Worm (Caenorhabditis elegans) whole organism, late embryonic: Measurements from ENCODE around the gene Y37H2A.7.

Source experiments
- F13H6.1 ChIP-seq: sonication (generic microtip); optimal IDR thresholded peaks from 2 replicates; lab custom pipeline; 2016; ENCODE audit warnings: missing genetic modification characterization, missing compliant biosample characterization
- K02D7.2 ChIP-seq: sonication (generic microtip); optimal IDR thresholded peaks from 2 replicates; lab custom pipeline; 2017; ENCODE audit warnings: mild to moderate bottlenecking, missing genetic modification characterization, missing compliant biosample characterization
- K09A11.1 ChIP-seq: sonication (generic microtip); optimal IDR thresholded peaks from 2 replicates; lab custom pipeline; 2017; ENCODE audit warnings: antibody characterized with exemption, mild to moderate bottlenecking, missing genetic modification characterization, missing compliant biosample characterization; ENCODE audit not compliant: insufficient read depth
- T23F11.4 ChIP-seq: fragments of 200-800 bp; sonication (Bioruptor generic); optimal IDR thresholded peaks from 2 replicates; lab custom pipeline; 2018; ENCODE audit warnings: mild to moderate bottlenecking, missing genetic modification characterization, missing compliant biosample characterization
- Y22D7AL.16 ChIP-seq: sonication (generic microtip); optimal IDR thresholded peaks from 2 replicates; lab custom pipeline; 2016; ENCODE audit warnings: missing genetic modification characterization, missing compliant biosample characterization
- ama-1 ChIP-seq: fragments of 150-350 bp; optimal IDR thresholded peaks from 2 replicates; lab custom pipeline; 2014
- ceh-14 ChIP-seq: sonication (generic microtip); optimal IDR thresholded peaks from 2 replicates; lab custom pipeline; 2016; ENCODE audit warnings: missing genotype, missing genetic modification characterization, missing compliant biosample characterization
- ceh-18 ChIP-seq: sonication (generic microtip); optimal IDR thresholded peaks from 2 replicates; lab custom pipeline; 2016; ENCODE audit warnings: missing genetic modification characterization, missing compliant biosample characterization
- ceh-2 ChIP-seq: sonication (generic microtip); optimal IDR thresholded peaks from 2 replicates; lab custom pipeline; 2016; ENCODE audit warnings: missing genotype, missing genetic modification characterization, missing compliant biosample characterization
- ceh-31 ChIP-seq: sonication (generic microtip); optimal IDR thresholded peaks from 2 replicates; lab custom pipeline; 2016; ENCODE audit warnings: missing genetic modification characterization, missing compliant biosample characterization
- ceh-34 ChIP-seq: sonication (generic microtip); optimal IDR thresholded peaks from 2 replicates; lab custom pipeline; 2016; ENCODE audit warnings: mild to moderate bottlenecking, missing genetic modification characterization, missing compliant biosample characterization
- ceh-45 ChIP-seq: fragments of 200-800 bp; sonication (Bioruptor generic); IDR thresholded peaks from 2 replicates; pipeline ENCODE4 v1.3.6; 2022; ENCODE audit warnings: missing genetic modification reagents, missing genetic modification characterization, missing compliant biosample characterization
- dmd-4 ChIP-seq: sonication (generic microtip); optimal IDR thresholded peaks from 2 replicates; lab custom pipeline; 2016; ENCODE audit warnings: borderline replicate concordance, missing genetic modification characterization, missing compliant biosample characterization
- elt-2 ChIP-seq: sonication (generic microtip); optimal IDR thresholded peaks from 2 replicates; lab custom pipeline; 2016; ENCODE audit warnings: missing genetic modification reagents, missing genetic modification characterization, missing compliant biosample characterization
- elt-4 ChIP-seq: sonication (generic microtip); optimal IDR thresholded peaks from 2 replicates; lab custom pipeline; 2016; ENCODE audit warnings: missing genetic modification characterization, missing compliant biosample characterization
- ets-4 ChIP-seq: sonication (generic microtip); optimal IDR thresholded peaks from 2 replicates; lab custom pipeline; 2016; ENCODE audit warnings: missing genetic modification characterization, missing compliant biosample characterization
- eyg-1 ChIP-seq: sonication (generic microtip); optimal IDR thresholded peaks from 2 replicates; lab custom pipeline; 2016; ENCODE audit warnings: missing genotype, missing genetic modification characterization, missing compliant biosample characterization
- fkh-10 ChIP-seq: fragments of 150-350 bp; optimal IDR thresholded peaks from 2 replicates; lab custom pipeline; 2014; ENCODE audit warnings: missing biosample characterization, missing genetic modification reagents, missing genetic modification characterization
- fkh-6 ChIP-seq: sonication (generic microtip); optimal IDR thresholded peaks from 2 replicates; lab custom pipeline; 2016; ENCODE audit warnings: missing genetic modification characterization, missing compliant biosample characterization
- gmeb-2 ChIP-seq: sonication (generic microtip); optimal IDR thresholded peaks from 2 replicates; lab custom pipeline; 2016; ENCODE audit warnings: missing genetic modification characterization, inconsistent platforms, missing compliant biosample characterization
- hlh-15 ChIP-seq: sonication (generic microtip); optimal IDR thresholded peaks from 2 replicates; lab custom pipeline; 2016; ENCODE audit warnings: missing genetic modification characterization, missing compliant biosample characterization
- hlh-8 ChIP-seq: sonication (generic microtip); optimal IDR thresholded peaks from 2 replicates; lab custom pipeline; 2016; ENCODE audit warnings: missing genotype, missing genetic modification characterization, missing compliant biosample characterization
- lim-6 ChIP-seq: sonication (generic microtip); optimal IDR thresholded peaks from 2 replicates; lab custom pipeline; 2016; ENCODE audit warnings: missing genetic modification characterization, missing compliant biosample characterization
- lin-11 ChIP-seq: fragments of 200-800 bp; sonication (Bioruptor generic); optimal IDR thresholded peaks from 2 replicates; lab custom pipeline; 2018; ENCODE audit warnings: mild to moderate bottlenecking, missing genetic modification characterization, missing compliant biosample characterization
- madf-2 ChIP-seq: sonication (generic microtip); optimal IDR thresholded peaks from 2 replicates; lab custom pipeline; 2017; ENCODE audit warnings: missing genetic modification characterization, missing compliant biosample characterization
- nfya-1 ChIP-seq: sonication (generic microtip); optimal IDR thresholded peaks from 2 replicates; lab custom pipeline; 2017; ENCODE audit warnings: missing genetic modification characterization, mild to moderate bottlenecking, missing compliant biosample characterization, antibody characterized with exemption, moderate library complexity
- nhr-11 ChIP-seq: fragments of 150-350 bp; optimal IDR thresholded peaks from 2 replicates; lab custom pipeline; 2014; ENCODE audit warnings: missing biosample characterization, missing genetic modification characterization
- nhr-232 ChIP-seq: sonication (generic microtip); optimal IDR thresholded peaks from 2 replicates; lab custom pipeline; 2016; ENCODE audit warnings: missing genetic modification characterization, missing compliant biosample characterization
- pag-3 ChIP-seq: sonication (generic microtip); optimal IDR thresholded peaks from 2 replicates; lab custom pipeline; 2016; ENCODE audit warnings: missing compliant biosample characterization, missing genetic modification characterization, borderline replicate concordance
- pat-9 ChIP-seq: fragments of 200-800 bp; sonication (Bioruptor generic); optimal IDR thresholded peaks from 2 replicates; lab custom pipeline; 2018; ENCODE audit warnings: mild to moderate bottlenecking, missing genetic modification characterization, moderate library complexity, missing compliant biosample characterization
- pax-1 ChIP-seq: fragments of 150-350 bp; optimal IDR thresholded peaks from 2 replicates; lab custom pipeline; 2014; ENCODE audit warnings: missing biosample characterization, missing genetic modification characterization
- pqm-1 ChIP-seq: sonication (generic microtip); optimal IDR thresholded peaks from 2 replicates; lab custom pipeline; 2016; ENCODE audit warnings: missing genetic modification characterization, missing compliant biosample characterization
- pros-1 ChIP-seq: fragments of 150-350 bp; optimal IDR thresholded peaks from 2 replicates; lab custom pipeline; 2014; ENCODE audit warnings: missing biosample characterization, missing genetic modification reagents, missing genetic modification characterization
- ref-2 ChIP-seq: sonication (generic microtip); optimal IDR thresholded peaks from 2 replicates; lab custom pipeline; 2016; ENCODE audit warnings: missing genetic modification characterization, missing compliant biosample characterization
- sox-4 ChIP-seq: sonication (generic microtip); optimal IDR thresholded peaks from 2 replicates; lab custom pipeline; 2017; ENCODE audit warnings: mild to moderate bottlenecking, missing genetic modification characterization, inconsistent platforms, missing compliant biosample characterization
- tbx-7 ChIP-seq: sonication (generic microtip); optimal IDR thresholded peaks from 2 replicates; lab custom pipeline; 2016; ENCODE audit warnings: missing genotype, missing genetic modification characterization, missing compliant biosample characterization
- unc-3 ChIP-seq, 2 experiments: fragments of 200-800 bp in 1 of 2; sonication (Bioruptor generic) in 1 of 2; sonication (generic microtip) in 1 of 2; conservative IDR thresholded peaks in 1 of 2; optimal IDR thresholded peaks in 1 of 2; 2 replicates each; pipeline versions ENCODE4 v1.3.6 to Lab custom; 2016 to 2022; ENCODE audit warnings: missing compliant biosample characterization in 2 of 2, missing genetic modification characterization in 2 of 2, missing genetic modification reagents in 1 of 2
- unc-42 ChIP-seq: sonication (generic microtip); optimal IDR thresholded peaks from 2 replicates; lab custom pipeline; 2016; ENCODE audit warnings: missing genotype, missing genetic modification characterization, missing compliant biosample characterization
- unc-55 ChIP-seq: sonication (generic microtip); optimal IDR thresholded peaks from 2 replicates; lab custom pipeline; 2017; ENCODE audit warnings: missing biosample characterization, missing genetic modification reagents, missing genetic modification characterization
- unc-86 ChIP-seq: sonication (generic microtip); optimal IDR thresholded peaks from 2 replicates; lab custom pipeline; 2016; ENCODE audit warnings: missing genetic modification characterization, missing compliant biosample characterization
- zip-5 ChIP-seq: sonication (generic microtip); optimal IDR thresholded peaks from 2 replicates; lab custom pipeline; 2016; ENCODE audit warnings: missing genetic modification characterization, missing compliant biosample characterization

Gene Y37H2A.7

DNA sequence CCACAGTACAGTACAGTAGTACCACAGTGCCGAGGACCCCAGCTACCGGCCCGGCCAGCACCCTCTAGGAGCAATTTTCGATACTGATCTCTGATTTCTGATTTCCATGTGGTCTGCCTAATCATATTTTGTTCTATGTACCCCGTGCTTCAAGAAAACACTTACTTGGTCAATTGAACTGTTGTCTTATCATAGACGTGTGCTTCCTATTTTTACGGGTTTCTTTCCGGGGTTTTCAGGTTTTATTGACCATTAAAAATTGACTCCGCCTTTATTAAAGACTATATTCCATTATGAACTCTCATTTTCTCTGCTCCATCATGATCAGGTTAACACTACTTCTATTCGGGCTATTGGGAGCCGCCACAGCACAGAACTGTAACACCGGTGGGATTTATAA, 23.4 kb upstream of the Y37H2A.7 start, which contains the start of gene clec-48:
Gene clec-48 (plus strand): TSS at position 320 of the 400 bp plus-strand sequence.
- TF ChIP-seq dmd-4 (tag; lab: Kevin White, UChicago) = no peak
- TF ChIP-seq ets-4 (tag; lab: Kevin White, UChicago) = no peak
- no peak for TF ChIP-seq ceh-34 (tag; lab: Kevin White, UChicago)
- no peak for TF ChIP-seq hlh-15 (tag; lab: Kevin White, UChicago)
- no peak for TF ChIP-seq ref-2 (tag; lab: Kevin White, UChicago)
- no peak for TF ChIP-seq unc-42
- TF ChIP-seq ceh-31 (tag; lab: Kevin White, UChicago) = no peak
- no peak for TF ChIP-seq nhr-11 (tag; lab: Kevin White, UChicago)
- no peak for TF ChIP-seq ama-1 (lab: Kevin White, UChicago)

DNA sequence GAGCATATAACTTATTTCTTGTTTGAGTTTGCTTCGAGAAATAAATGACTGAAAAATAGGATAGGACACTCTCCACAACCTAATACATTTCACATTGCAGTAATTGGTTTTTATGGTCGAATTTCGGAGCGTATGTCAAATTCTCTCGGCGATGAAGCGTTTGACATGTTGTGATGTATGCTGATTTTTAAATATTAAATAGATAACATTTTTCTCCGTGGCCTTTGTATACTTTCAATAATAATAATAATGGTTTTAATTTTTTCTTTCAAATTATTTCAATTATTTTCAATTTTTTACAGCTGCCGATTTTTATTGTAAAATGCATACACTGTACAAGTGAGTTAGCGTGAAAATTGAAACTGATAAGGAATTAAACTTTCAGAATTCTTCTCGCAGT, 11.8 kb upstream of the Y37H2A.7 start, which contains the start of gene C14A6.3:
Gene C14A6.3 (plus strand): TSS at position 301 of the 400 bp plus-strand sequence.
- no peak for TF ChIP-seq sox-4

DNA sequence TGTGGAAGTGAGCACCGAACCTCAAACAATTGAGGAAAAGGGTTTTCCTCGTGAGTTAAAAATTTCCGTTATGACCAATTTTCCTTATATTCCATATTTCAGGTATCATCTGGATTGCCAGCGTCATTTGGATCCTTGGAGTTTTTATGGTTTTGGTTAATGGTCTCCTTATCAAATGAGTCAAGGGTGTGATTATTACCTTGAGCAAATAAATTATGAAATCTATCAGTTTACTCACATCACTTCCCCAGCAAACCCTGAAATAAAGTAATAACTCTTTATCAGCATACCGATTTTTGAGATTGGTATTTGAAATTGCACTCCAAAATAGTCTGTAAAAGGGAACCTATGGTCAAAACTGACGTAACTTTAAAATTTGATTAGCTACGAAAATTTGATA, 10.2 kb upstream of the Y37H2A.7 start:
- no peak for TF ChIP-seq unc-55 (GFP tag; lab: Kevin White, UChicago)
- no peak for TF ChIP-seq ceh-14
- no peak for TF ChIP-seq ceh-18
- no peak for TF ChIP-seq unc-3 (GFP tag; conservative IDR thresholded peaks at IDR 0.05; lab: Robert Waterston, UW)
- no peak for TF ChIP-seq unc-3 (tag; optimal IDR thresholded peaks at IDR 0.05; lab: Kevin White, UChicago)
- no peak for TF ChIP-seq nhr-11 (tag; lab: Kevin White, UChicago)

DNA sequence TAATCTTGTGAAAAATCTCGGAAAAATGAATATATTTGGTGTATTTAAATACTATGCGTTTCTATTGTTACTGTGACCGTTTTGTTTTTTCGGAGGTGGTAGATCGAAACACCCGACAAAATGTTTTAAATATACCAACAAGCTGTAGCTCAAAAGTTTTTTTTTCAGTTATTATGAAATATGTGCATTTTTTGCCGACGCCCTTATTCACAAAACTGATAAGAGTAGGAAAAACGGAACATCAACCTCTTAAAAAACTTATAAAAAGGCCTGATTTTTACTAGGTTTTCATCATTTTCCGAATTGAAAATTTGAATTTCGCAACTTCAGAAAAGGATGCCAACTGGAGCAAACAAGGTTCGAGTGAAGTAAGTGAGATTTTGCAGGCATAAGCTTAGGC, 9.2 kb upstream of the Y37H2A.7 start, which contains the start of gene Y37H2A.14:
Gene Y37H2A.14 (plus strand): TSS at position 301 of the 400 bp plus-strand sequence.
- TF ChIP-seq madf-2 (tag; lab: Kevin White, UChicago) = no peak
- no peak for TF ChIP-seq pax-1 (tag; lab: Kevin White, UChicago)
- TF ChIP-seq hlh-8 = no peak
- no peak for TF ChIP-seq pat-9
- no peak for TF ChIP-seq K02D7.2 (tag; lab: Kevin White, UChicago)
- no peak for TF ChIP-seq zip-5 (tag; lab: Kevin White, UChicago)
- no peak for TF ChIP-seq T23F11.4 (GFP tag; lab: Kevin White, UChicago)
- no peak for TF ChIP-seq eyg-1 (tag; lab: Kevin White, UChicago)
- no peak for TF ChIP-seq F13H6.1 (tag; lab: Kevin White, UChicago)
- no peak for TF ChIP-seq Y22D7AL.16 (tag; lab: Kevin White, UChicago)
- TF ChIP-seq ceh-2 = no peak
- no peak for TF ChIP-seq pros-1 (tag; lab: Kevin White, UChicago)
- no peak for TF ChIP-seq elt-2 (tag; lab: Kevin White, UChicago)
- no peak for TF ChIP-seq K09A11.1
- TF ChIP-seq unc-86 (tag; lab: Kevin White, UChicago) = no peak
- no peak for TF ChIP-seq gmeb-2 (tag; lab: Kevin White, UChicago)
- TF ChIP-seq nhr-232 (tag; lab: Kevin White, UChicago) = no peak
- no peak for TF ChIP-seq pag-3
- no peak for TF ChIP-seq ceh-31 (tag; lab: Kevin White, UChicago)
- no peak for TF ChIP-seq lim-6

DNA sequence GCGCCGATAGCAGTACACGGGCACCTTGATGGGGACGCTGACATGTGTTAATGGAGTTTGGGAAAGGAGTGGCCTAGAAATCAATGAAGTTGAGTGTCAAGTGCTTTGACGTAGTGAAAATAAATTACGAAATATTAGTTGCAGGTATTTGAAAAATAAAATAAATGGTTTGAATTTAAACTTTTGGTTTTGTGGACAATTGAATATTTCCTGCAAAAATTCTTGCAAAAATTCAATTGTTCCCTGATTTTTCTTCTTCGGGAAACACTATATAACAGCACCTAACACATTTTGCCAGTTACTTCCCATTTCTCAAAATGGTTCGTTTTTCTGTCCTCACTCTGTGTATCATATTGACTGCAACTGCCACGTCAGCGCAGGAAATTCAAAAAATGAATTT, 8.3 kb upstream of the Y37H2A.7 start, which contains the start of gene Y37H2A.13:
Gene Y37H2A.13 (plus strand): TSS at position 301 of the 400 bp plus-strand sequence.
- TF ChIP-seq pqm-1 (no peak), fkh-6 (tag; lab: Kevin White, UChicago) (no peak), pros-1 (tag; lab: Kevin White, UChicago) (no peak), fkh-10 (GFP tag; lab: Kevin White, UChicago) (no peak), unc-3 (GFP tag; conservative IDR thresholded peaks at IDR 0.05; lab: Robert Waterston, UW) (no peak), unc-3 (tag; optimal IDR thresholded peaks at IDR 0.05; lab: Kevin White, UChicago) (no peak), pag-3 (no peak), ceh-45 (no peak), tbx-7 (tag; lab: Kevin White, UChicago) (no peak), madf-2 (tag; lab: Kevin White, UChicago) (no peak), lin-11 (tag; lab: Kevin White, UChicago) (no peak), nfya-1 (no peak), elt-4 (tag; lab: Kevin White, UChicago) (no peak), nhr-232 (tag; lab: Kevin White, UChicago) (no peak)
